Fruit fly (Drosophila melanogaster) whole organism, larva: ENCODE measurements around the gene Ir87a.

ENCODE experiments used
- noc ChIP-seq: fragments of 200-800 bp; sonication (Bioruptor generic); optimal IDR thresholded peaks from 3 replicates; lab custom pipeline; 2019; ENCODE audit warnings: missing biosample characterization, mild to moderate bottlenecking, missing genetic modification characterization, moderate library complexity

Ir87a gene

DNA sequence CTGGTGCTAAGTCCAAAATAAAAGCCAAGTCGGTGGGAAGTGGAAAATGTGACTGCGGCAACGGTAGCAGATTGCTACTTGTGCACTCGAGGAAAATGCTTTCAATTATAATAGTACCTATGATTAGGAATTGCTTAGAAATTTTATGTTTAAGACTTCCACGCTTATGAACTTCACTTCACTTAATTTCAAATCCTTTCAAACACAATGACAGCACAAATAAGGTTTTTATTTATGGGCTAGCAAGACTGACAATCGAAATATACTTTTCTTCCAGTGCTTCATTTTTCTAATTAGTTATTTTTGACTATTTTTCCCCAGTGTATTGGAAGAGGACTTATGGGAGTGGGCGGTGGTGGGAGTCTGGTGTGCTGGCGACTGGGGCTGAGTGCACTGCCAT lies 28.3 kb downstream of the Ir87a start:
- no peak for TF ChIP-seq noc (tag; lab: Kevin White, UChicago)

- no peak for TF ChIP-seq noc (tag; lab: Kevin White, UChicago)
Measured at dm6 chr3R:13450338-13450737, 30.3 kb downstream of the Ir87a start, which contains the start of gene side-IV. Gene side-IV (plus strand): TSS chr3R:13450590.

- peak; percentile 9 for TF ChIP-seq noc (tag; lab: Kevin White, UChicago)
Measured at dm6 chr3R:13452261-13452660, 32.2 kb downstream of the Ir87a start.

- peak; percentile 70 for TF ChIP-seq noc (tag; lab: Kevin White, UChicago)
Measured at dm6 chr3R:13452851-13453255, 32.8 kb downstream of the Ir87a start.

- TF ChIP-seq noc (tag; lab: Kevin White, UChicago) = peak; percentile 78
Measured at dm6 chr3R:13453955-13454354, 33.9 kb downstream of the Ir87a start.

DNA sequence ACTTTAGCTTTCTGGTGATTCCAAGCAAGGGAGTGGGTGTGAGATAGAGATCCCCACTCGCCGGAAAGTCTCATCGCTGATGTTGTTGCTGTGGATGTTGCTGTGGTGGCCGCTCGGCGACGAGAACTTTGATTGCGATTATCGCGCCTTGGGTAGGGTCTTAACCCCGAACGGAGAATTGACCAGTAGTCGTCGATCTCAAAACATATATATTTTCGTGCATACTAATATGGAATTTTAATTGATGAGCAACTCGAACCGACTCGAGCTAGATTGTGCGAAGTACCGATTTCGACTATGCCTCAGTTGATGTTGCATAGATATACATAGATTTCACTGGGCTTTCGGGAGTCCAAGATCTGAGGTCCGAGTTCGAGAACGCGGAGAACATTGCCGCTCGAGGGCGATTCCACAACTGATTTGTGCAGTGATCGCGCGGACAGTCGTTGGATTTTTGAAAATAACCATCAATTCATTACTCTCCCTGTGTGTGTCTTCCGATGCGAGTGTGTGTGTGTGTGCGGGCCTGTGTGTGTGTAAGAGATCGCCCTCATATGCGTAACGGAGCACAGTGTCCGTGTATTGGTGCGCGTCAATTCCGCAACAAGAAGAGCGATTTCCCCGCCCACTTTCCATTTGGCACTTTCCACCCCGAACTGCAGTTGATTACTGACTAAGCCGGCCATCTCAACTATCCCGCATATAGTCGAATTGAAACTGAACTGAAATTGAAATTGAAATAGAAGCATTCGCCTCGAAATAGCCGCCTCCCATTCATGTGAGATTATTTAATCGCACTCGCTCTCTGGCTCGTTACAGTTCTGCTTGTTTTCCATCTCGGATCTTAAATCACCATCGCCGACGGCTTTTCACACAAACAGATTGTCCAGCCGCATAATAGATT lies 45.9 kb downstream of the Ir87a start:
- TF ChIP-seq noc (tag; lab: Kevin White, UChicago) = peak; percentile 28

DNA sequence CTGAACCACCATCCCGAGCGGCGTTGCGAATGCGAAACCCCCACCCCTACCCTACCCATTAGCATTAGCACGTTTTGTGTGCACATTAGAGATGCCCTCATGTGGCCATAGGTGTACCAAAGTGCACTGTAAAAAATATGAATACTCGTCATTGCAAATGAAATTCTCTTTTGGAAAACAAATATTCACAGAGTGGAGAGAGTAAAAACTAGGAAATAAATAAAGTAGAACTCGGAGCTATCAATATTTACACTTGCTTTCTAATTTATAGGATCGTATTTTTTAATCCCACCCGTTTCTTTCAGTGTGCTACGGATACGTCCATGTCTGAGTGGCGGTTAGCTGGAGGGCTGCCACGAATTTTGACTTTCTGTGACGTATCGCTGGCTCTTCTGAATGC lies 49.2 kb downstream of the Ir87a start:
- no peak for TF ChIP-seq noc (tag; lab: Kevin White, UChicago)

- TF ChIP-seq noc (tag; lab: Kevin White, UChicago) = no peak
Measured at dm6 chr3R:13471329-13471728, 51.2 kb downstream of the Ir87a start.
